Fruit fly (Drosophila melanogaster): ENCODE data around the gene CG11663.

The CG11663 gene

DNA sequence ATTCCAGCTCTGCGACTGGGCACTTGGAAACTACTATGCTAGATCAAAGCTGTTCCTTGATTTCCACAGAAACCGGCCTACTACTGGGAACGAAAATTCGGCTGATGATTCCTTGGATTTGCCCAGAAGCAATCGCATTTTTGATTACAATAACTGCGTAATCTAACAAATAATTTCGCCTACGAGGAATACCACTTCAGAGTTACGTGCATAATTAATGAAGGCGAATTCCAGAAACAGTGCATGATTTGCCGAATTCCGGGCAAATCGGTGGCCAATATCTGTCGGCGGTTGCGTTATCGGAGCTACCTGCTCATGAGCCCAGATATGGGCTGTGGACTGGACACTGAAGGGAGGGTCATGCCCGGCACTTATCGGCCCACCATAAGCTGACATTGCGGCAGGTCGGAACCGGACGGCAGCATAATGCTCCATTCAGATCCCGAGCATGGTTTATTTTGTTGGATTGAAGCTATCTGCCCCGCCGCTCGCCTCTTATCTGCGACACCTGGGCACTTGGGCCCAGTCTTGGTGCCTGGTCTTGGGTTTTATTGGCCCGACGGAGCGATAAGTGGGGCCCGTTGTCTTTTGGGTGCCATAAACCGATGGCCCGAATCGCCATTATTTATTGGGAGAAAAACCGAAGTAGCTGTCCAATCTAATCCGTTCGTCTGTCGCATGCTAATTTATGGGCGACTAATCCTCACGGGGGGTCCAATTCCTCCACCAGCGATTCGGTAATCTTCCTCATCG lies 35.9 kb downstream of the CG11663 start, which contains the start of gene CG3708:
Gene CG3708 (minus strand): TSS at position 51 of the 753 bp plus-strand sequence.
- TF ChIP-seq usp (GFP tag; optimal IDR thresholded peaks at IDR 0.05) (no peak), h (GFP tag; optimal IDR thresholded peaks at IDR 0.05) (no peak), dl (GFP tag; optimal IDR thresholded peaks at IDR 0.05; ENCODE audit: insufficient read depth in 1 of 2, partially characterized antibody in 2 of 2) (no peak), Hr83 (GFP tag; optimal IDR thresholded peaks at IDR 0.05; ENCODE audit: poor library complexity, severe bottlenecking) (no peak), tai (GFP tag; optimal IDR thresholded peaks at IDR 0.05) (no peak), Rel (GFP tag; optimal IDR thresholded peaks at IDR 0.05) (no peak), Rel (tag; optimal IDR thresholded peaks at IDR 0.05) (no peak), GATAd (GFP tag; optimal IDR thresholded peaks at IDR 0.05) (no peak), pan (optimal IDR thresholded peaks at IDR 0.05) (no peak), CrebA (GFP tag; optimal IDR thresholded peaks at IDR 0.05; ENCODE audit: borderline replicate concordance) (no peak), psq (GFP tag; optimal IDR thresholded peaks at IDR 0.05) (no peak), jim (GFP tag; optimal IDR thresholded peaks at IDR 0.05) (no peak), lola (GFP tag; optimal IDR thresholded peaks at IDR 0.05) (no peak), sage (GFP tag; optimal IDR thresholded peaks at IDR 0.05) (no peak), brk (GFP tag; optimal IDR thresholded peaks at IDR 0.05) (no peak)

DNA sequence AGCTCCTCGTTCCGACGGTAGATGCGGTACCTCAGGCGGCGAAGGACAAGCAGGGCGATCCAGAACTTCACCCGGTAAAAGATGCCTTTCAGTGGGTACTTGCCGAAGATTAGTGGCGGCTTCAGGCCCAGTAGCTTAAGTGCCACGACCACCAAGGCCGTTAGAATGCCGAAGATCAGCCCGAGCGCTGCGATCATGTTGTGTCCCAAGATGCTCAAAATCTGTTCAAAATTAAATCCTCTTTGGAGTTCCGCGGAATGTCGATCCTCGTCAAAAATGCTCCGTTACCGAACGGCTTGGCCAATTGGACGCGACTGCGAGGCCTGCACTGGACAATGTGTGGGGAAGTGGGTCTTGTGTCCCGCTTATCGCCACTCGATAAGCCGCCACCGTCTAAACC lies 37.9 kb downstream of the CG11663 start, which contains the start of the genes CG32815 and CG3706:
Gene CG32815 (plus strand): TSS at position 301 of the 400 bp plus-strand sequence.
Gene CG3706 (minus strand): TSS at position 310 of the 400 bp plus-strand sequence.
- TF ChIP-seq Abd-B (GFP tag; optimal IDR thresholded peaks at IDR 0.05) (no peak), Vsx2 (GFP tag; optimal IDR thresholded peaks at IDR 0.05; ENCODE audit: partially characterized antibody) (no peak), CrebA (GFP tag; optimal IDR thresholded peaks at IDR 0.05; ENCODE audit: borderline replicate concordance) (no peak), N (GFP tag; optimal IDR thresholded peaks at IDR 0.05) (no peak), Mio (GFP tag; optimal IDR thresholded peaks at IDR 0.05) (no peak), Jra (GFP tag; optimal IDR thresholded peaks at IDR 0.05) (no peak), Sp1 (GFP tag; optimal IDR thresholded peaks at IDR 0.05) (no peak), Hr83 (GFP tag; optimal IDR thresholded peaks at IDR 0.05; ENCODE audit: poor library complexity, severe bottlenecking) (no peak), Hnf4 (GFP tag; optimal IDR thresholded peaks at IDR 0.05) (no peak), fru (GFP tag; optimal IDR thresholded peaks at IDR 0.05) (no peak), ey (GFP tag; optimal IDR thresholded peaks at IDR 0.05) (no peak), sv (GFP tag; optimal IDR thresholded peaks at IDR 0.05) (no peak), Myc (optimal IDR thresholded peaks at IDR 0.05) (no peak), lola (GFP tag; optimal IDR thresholded peaks at IDR 0.05) (no peak), Dfd (GFP tag; optimal IDR thresholded peaks at IDR 0.05) (no peak), dmrt93B (GFP tag; optimal IDR thresholded peaks at IDR 0.05) (no peak), pan (optimal IDR thresholded peaks at IDR 0.05) (no peak), rgr (GFP tag; optimal IDR thresholded peaks at IDR 0.05) (no peak)

DNA sequence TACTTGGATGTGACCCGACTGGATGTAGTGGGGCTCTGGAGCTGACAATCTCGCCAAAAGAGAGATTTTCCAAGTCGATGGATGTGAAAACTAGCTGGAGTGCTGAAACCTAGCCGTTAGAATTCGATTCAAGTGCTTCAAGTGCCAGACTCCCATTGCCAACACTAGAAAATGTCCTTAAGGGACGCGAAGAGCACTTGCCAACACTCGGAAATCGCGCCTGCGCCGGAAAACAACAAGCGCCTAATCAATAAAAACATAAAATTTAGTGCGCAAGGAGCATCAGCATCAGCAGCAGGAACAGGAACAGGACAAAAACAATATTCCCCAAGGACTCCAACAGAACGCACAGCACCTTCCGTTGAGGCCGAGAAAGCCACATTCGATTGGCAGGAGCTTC lies 38.6 kb downstream of the CG11663 start:
- TF ChIP-seq pan (optimal IDR thresholded peaks at IDR 0.05): no peak
- TF ChIP-seq Hr78 (GFP tag; optimal IDR thresholded peaks at IDR 0.05): no peak
- no peak for TF ChIP-seq dsf (GFP tag; optimal IDR thresholded peaks at IDR 0.05; ENCODE audit: borderline replicate concordance)
- TF ChIP-seq dl (GFP tag; optimal IDR thresholded peaks at IDR 0.05; ENCODE audit: insufficient read depth in 1 of 2, partially characterized antibody in 2 of 2): no peak
- TF ChIP-seq lola (GFP tag; optimal IDR thresholded peaks at IDR 0.05): no peak
- no peak for TF ChIP-seq dmrt93B (GFP tag; optimal IDR thresholded peaks at IDR 0.05)
- no peak for TF ChIP-seq GATAd (GFP tag; optimal IDR thresholded peaks at IDR 0.05)
- no peak for TF ChIP-seq HLH106 (tag; optimal IDR thresholded peaks at IDR 0.05)
- TF ChIP-seq CG32264 (GFP tag; optimal IDR thresholded peaks at IDR 0.05): no peak
- TF ChIP-seq Sp1 (GFP tag; optimal IDR thresholded peaks at IDR 0.05): no peak
- TF ChIP-seq Dif (GFP tag; optimal IDR thresholded peaks at IDR 0.05; ENCODE audit: partially characterized antibody): no peak
- TF ChIP-seq sv (GFP tag; optimal IDR thresholded peaks at IDR 0.05): no peak
- TF ChIP-seq fru (GFP tag; optimal IDR thresholded peaks at IDR 0.05): no peak
- TF ChIP-seq br (GFP tag; optimal IDR thresholded peaks at IDR 0.05): no peak
- TF ChIP-seq CG9705 (GFP tag; optimal IDR thresholded peaks at IDR 0.05): no peak
- TF ChIP-seq Hr83 (GFP tag; optimal IDR thresholded peaks at IDR 0.05; ENCODE audit: poor library complexity, severe bottlenecking): no peak
- no peak for TF ChIP-seq Mio (GFP tag; optimal IDR thresholded peaks at IDR 0.05)
- TF ChIP-seq Hnf4 (GFP tag; optimal IDR thresholded peaks at IDR 0.05): no peak
- no peak for TF ChIP-seq jim (GFP tag; optimal IDR thresholded peaks at IDR 0.05)
- no peak for TF ChIP-seq woc (GFP tag; optimal IDR thresholded peaks at IDR 0.05)

Data from whole organism, wandering third instar larva.